Worm (Caenorhabditis elegans): ENCODE data around the gene symk-1.

DNA sequence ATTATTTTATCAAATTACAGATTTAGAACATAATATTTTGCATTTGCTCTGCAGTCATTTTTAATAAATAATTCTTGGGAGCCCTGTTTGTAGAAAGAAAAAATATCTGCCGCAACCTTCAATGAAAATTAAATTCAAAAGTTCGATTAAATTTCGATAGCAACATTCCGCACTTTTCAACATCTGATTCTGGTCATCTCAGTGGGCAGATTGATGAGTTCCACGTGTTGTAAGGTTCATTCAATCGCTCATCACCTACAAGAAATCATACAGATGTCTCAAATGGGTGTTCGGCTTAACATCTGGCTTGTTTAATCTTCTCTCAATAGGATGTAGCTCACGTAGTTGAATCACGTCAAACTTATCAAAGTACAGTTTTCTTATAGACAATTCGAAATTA, 29.8 kb downstream of the symk-1 start:
- TF ChIP-seq W03F9.2 (tag; optimal IDR thresholded peaks at IDR 0.05): no peak
- TF ChIP-seq dao-5 (tag; optimal IDR thresholded peaks at IDR 0.05): no peak
- TF ChIP-seq him-1 (tag; optimal IDR thresholded peaks at IDR 0.05): no peak
